Fruit fly (Drosophila melanogaster) whole organism, prepupa: Measurements from ENCODE around the gene N.

Source experiments
- Blimp-1 ChIP-seq: fragments of 200-800 bp; sonication (Bioruptor generic); optimal IDR thresholded peaks from 3 replicates; lab custom pipeline; 2017; ENCODE audit warnings: missing biosample characterization, missing genetic modification characterization, mild to moderate bottlenecking, moderate library complexity, missing genetic modification reagents
- CG10669 ChIP-seq: fragments of 200-800 bp; sonication (Bioruptor generic); optimal IDR thresholded peaks from 3 replicates; lab custom pipeline; 2018; ENCODE audit warnings: missing biosample characterization, mild to moderate bottlenecking, missing genetic modification characterization, moderate library complexity
- CG11294 ChIP-seq: fragments of 200-800 bp; sonication (Bioruptor generic); IDR thresholded peaks from 2 replicates; pipeline ENCODE4 v1.3.6; 2022; ENCODE audit warnings: missing biosample characterization, missing genetic modification characterization
- CG11762 ChIP-seq: fragments of 200-800 bp; sonication (Bioruptor generic); optimal IDR thresholded peaks from 3 replicates; lab custom pipeline; 2016; ENCODE audit warnings: missing biosample characterization, missing genetic modification characterization; ENCODE audit not compliant: insufficient read depth
- CG15336 ChIP-seq: fragments of 200-800 bp; sonication (Bioruptor generic); IDR thresholded peaks from 2 replicates; pipeline ENCODE4 v1.3.6; 2022; ENCODE audit warnings: missing biosample characterization, missing genetic modification characterization
- CG1621 ChIP-seq: fragments of 200-800 bp; sonication (Bioruptor generic); optimal IDR thresholded peaks from 3 replicates; lab custom pipeline; 2018; ENCODE audit warnings: missing biosample characterization, mild to moderate bottlenecking, missing genetic modification characterization
- CG3032 ChIP-seq: fragments of 200-800 bp; optimal IDR thresholded peaks from 2 replicates; lab custom pipeline; 2019; ENCODE audit warnings: missing biosample characterization, mild to moderate bottlenecking, missing genetic modification characterization, moderate library complexity
- CG31627 ChIP-seq: fragments of 200-800 bp; sonication (Bioruptor generic); optimal IDR thresholded peaks from 3 replicates; lab custom pipeline; 2016; ENCODE audit warnings: missing biosample characterization, missing genetic modification characterization
- CG34406 ChIP-seq: fragments of 200-800 bp; sonication (Bioruptor generic); optimal IDR thresholded peaks from 3 replicates; lab custom pipeline; 2016; ENCODE audit warnings: missing biosample characterization, missing genetic modification characterization
- CG3919 ChIP-seq: fragments of 200-800 bp; sonication (Bioruptor generic); optimal IDR thresholded peaks from 3 replicates; lab custom pipeline; 2016; ENCODE audit warnings: missing biosample characterization, missing genetic modification characterization
- CG4318 ChIP-seq: fragments of 200-800 bp; sonication (Bioruptor generic); optimal IDR thresholded peaks from 3 replicates; lab custom pipeline; 2017; ENCODE audit warnings: missing biosample characterization, mild to moderate bottlenecking, missing genetic modification characterization
- CG6276 ChIP-seq: fragments of 200-800 bp; sonication (Bioruptor generic); optimal IDR thresholded peaks from 2 replicates; lab custom pipeline; 2017; ENCODE audit warnings: missing biosample characterization, mild to moderate bottlenecking, missing genetic modification characterization
- CG6792 ChIP-seq: fragments of 200-800 bp; sonication (Bioruptor generic); optimal IDR thresholded peaks from 3 replicates; lab custom pipeline; 2016; ENCODE audit warnings: missing biosample characterization, missing genetic modification characterization
- CG6808 ChIP-seq: fragments of 200-800 bp; sonication (Bioruptor generic); optimal IDR thresholded peaks from 3 replicates; lab custom pipeline; 2017; ENCODE audit warnings: missing biosample characterization, missing genetic modification characterization, mild to moderate bottlenecking, moderate library complexity, missing genetic modification reagents
- CG6854 ChIP-seq: fragments of 200-800 bp; sonication (Bioruptor generic); optimal IDR thresholded peaks from 2 replicates; lab custom pipeline; 2017; ENCODE audit warnings: missing biosample characterization, mild to moderate bottlenecking, missing genetic modification characterization
- CG7368 ChIP-seq: fragments of 200-800 bp; sonication (Bioruptor generic); optimal IDR thresholded peaks from 3 replicates; lab custom pipeline; 2016; ENCODE audit warnings: missing biosample characterization, missing genetic modification characterization
- CG8119 ChIP-seq: fragments of 200-800 bp; sonication (Bioruptor generic); IDR thresholded peaks from 3 replicates; pipeline ENCODE4 v1.3.6; 2022; ENCODE audit warnings: missing biosample characterization, missing genetic modification characterization
- CG8319 ChIP-seq: fragments of 200-800 bp; sonication (Bioruptor generic); optimal IDR thresholded peaks from 3 replicates; lab custom pipeline; 2016; ENCODE audit warnings: missing biosample characterization, missing genetic modification characterization
- Eip75B ChIP-seq: fragments of 200-800 bp; sonication (Bioruptor generic); optimal IDR thresholded peaks from 3 replicates; lab custom pipeline; 2016; ENCODE audit warnings: missing biosample characterization, missing genetic modification characterization
- Eip78C ChIP-seq: fragments of 200-800 bp; sonication (Bioruptor generic); peaks from one replicate; lab custom pipeline; 2016; ENCODE audit warnings: missing biosample characterization, missing genetic modification characterization
- Hr39 ChIP-seq: fragments of 200-800 bp; sonication (Bioruptor generic); optimal IDR thresholded peaks from 2 replicates; lab custom pipeline; 2016; ENCODE audit warnings: missing biosample characterization, missing genetic modification characterization
- Lpt ChIP-seq: fragments of 200-800 bp; sonication (Bioruptor generic); optimal IDR thresholded peaks from 3 replicates; lab custom pipeline; 2016; ENCODE audit warnings: missing biosample characterization, missing genetic modification characterization
- Met ChIP-seq: fragments of 200-800 bp; sonication (Bioruptor generic); optimal IDR thresholded peaks from 3 replicates; lab custom pipeline; 2016; ENCODE audit warnings: missing biosample characterization, missing genetic modification characterization
- Sox102F ChIP-seq: fragments of 200-800 bp; sonication (Bioruptor generic); optimal IDR thresholded peaks from 2 replicates; lab custom pipeline; 2016; ENCODE audit warnings: missing biosample characterization, mild to moderate bottlenecking, missing genetic modification characterization
- Sox14 ChIP-seq: fragments of 200-800 bp; sonication (Bioruptor generic); optimal IDR thresholded peaks from 3 replicates; lab custom pipeline; 2016; ENCODE audit warnings: missing biosample characterization, missing genetic modification characterization
- achi ChIP-seq: fragments of 200-800 bp; sonication (Bioruptor generic); optimal IDR thresholded peaks from 3 replicates; lab custom pipeline; 2016; ENCODE audit warnings: missing biosample characterization, missing genetic modification characterization
- acj6 ChIP-seq: fragments of 200-800 bp; sonication (Bioruptor generic); optimal IDR thresholded peaks from 3 replicates; lab custom pipeline; 2016; ENCODE audit warnings: missing biosample characterization, missing genetic modification characterization
- dac ChIP-seq: fragments of 200-800 bp; sonication (Bioruptor generic); optimal IDR thresholded peaks from 2 replicates; lab custom pipeline; 2017; ENCODE audit warnings: missing biosample characterization, mild to moderate bottlenecking, missing genetic modification characterization
- esn ChIP-seq: fragments of 200-800 bp; sonication (Bioruptor generic); optimal IDR thresholded peaks from 2 replicates; lab custom pipeline; 2016; ENCODE audit warnings: missing biosample characterization, mild to moderate bottlenecking, missing genetic modification characterization, moderate library complexity
- fd59A ChIP-seq: fragments of 200-800 bp; sonication (Bioruptor generic); optimal IDR thresholded peaks from 2 replicates; lab custom pipeline; 2017; ENCODE audit warnings: missing biosample characterization, mild to moderate bottlenecking, missing genetic modification characterization, missing genetic modification reagents
- fd85E ChIP-seq: fragments of 200-800 bp; sonication (Bioruptor generic); optimal IDR thresholded peaks from 3 replicates; lab custom pipeline; 2016; ENCODE audit warnings: missing biosample characterization, missing genetic modification characterization
- fkh ChIP-seq: fragments of 200-800 bp; sonication (Bioruptor generic); optimal IDR thresholded peaks from 3 replicates; lab custom pipeline; 2017; ENCODE audit warnings: missing biosample characterization, mild to moderate bottlenecking, missing genetic modification characterization, moderate library complexity
- net ChIP-seq: fragments of 200-800 bp; sonication (Bioruptor generic); optimal IDR thresholded peaks from 3 replicates; lab custom pipeline; 2016; ENCODE audit warnings: missing biosample characterization, missing genetic modification characterization
- pdm3 ChIP-seq: fragments of 200-800 bp; sonication (Bioruptor generic); optimal IDR thresholded peaks from 3 replicates; lab custom pipeline; 2016; ENCODE audit warnings: missing biosample characterization, missing genetic modification characterization
- salr ChIP-seq, 2 experiments: fragments of 200-800 bp; sonication (Bioruptor generic); optimal IDR thresholded peaks; 3 replicates each; lab custom pipeline; 2016 to 2018; ENCODE audit warnings: missing biosample characterization in 2 of 2, missing genetic modification characterization in 2 of 2, mild to moderate bottlenecking in 1 of 2
- svp ChIP-seq: fragments of 200-800 bp; sonication (Bioruptor generic); peaks from one replicate; lab custom pipeline; 2016; ENCODE audit warnings: missing biosample characterization, missing genetic modification characterization
- topi ChIP-seq: fragments of 200-800 bp; sonication (Bioruptor generic); optimal IDR thresholded peaks from 3 replicates; lab custom pipeline; 2016; ENCODE audit warnings: missing biosample characterization, missing genetic modification characterization
- vri ChIP-seq: fragments of 200-800 bp; sonication (Bioruptor generic); optimal IDR thresholded peaks from 3 replicates; lab custom pipeline; 2016; ENCODE audit warnings: missing biosample characterization, mild to moderate bottlenecking, missing genetic modification characterization

N gene

dm6 chrX:3189723-3190122 is 55.1 kb downstream of the N start (continued):
- TF ChIP-seq CG6854 (GFP tag; lab: Kevin White, UChicago) (no peak), fd85E (no peak), Blimp-1 (GFP tag; lab: Kevin White, UChicago) (no peak), esn (GFP tag; lab: Kevin White, UChicago) (no peak), Hr39 (no peak), Lpt (peak; percentile 65), CG1621 (tag; lab: Kevin White, UChicago) (no peak), CG8319 (GFP tag; lab: Kevin White, UChicago) (no peak), CG34406 (no peak), Met (GFP tag; lab: Kevin White, UChicago) (no peak), CG6792 (no peak), pdm3 (GFP tag; lab: Kevin White, UChicago) (peak; percentile 8), CG6808 (GFP tag; lab: Kevin White, UChicago) (no peak), Sox102F (no peak), CG11762 (GFP tag; lab: Kevin White, UChicago) (no peak), CG3032 (tag; lab: Kevin White, UChicago) (no peak), vri (GFP tag; lab: Kevin White, UChicago) (no peak), CG4318 (GFP tag; lab: Kevin White, UChicago) (no peak), CG3919 (GFP tag; lab: Kevin White, UChicago) (no peak), Eip75B (GFP tag; lab: Kevin White, UChicago) (no peak), CG8119 (GFP tag; lab: Robert Waterston, UW) (peak; percentile 87), CG10669 (GFP tag; lab: Kevin White, UChicago) (no peak), CG31627 (GFP tag; lab: Kevin White, UChicago) (no peak), achi (GFP tag; lab: Kevin White, UChicago) (peak; percentile 18), topi (no peak), dac (GFP tag; lab: Kevin White, UChicago) (peak; percentile 14)

dm6 chrX:3190837-3191458 is 56.3 kb downstream of the N start:
- TF ChIP-seq fd59A (GFP tag; lab: Kevin White, UChicago) (no peak), Eip78C (GFP tag; lab: Kevin White, UChicago) (peak; percentile 25), svp (GFP tag; lab: Kevin White, UChicago) (peak; percentile 46), CG31627 (GFP tag; lab: Kevin White, UChicago) (no peak), Blimp-1 (GFP tag; lab: Kevin White, UChicago) (no peak), acj6 (GFP tag; lab: Kevin White, UChicago) (no peak), Met (GFP tag; lab: Kevin White, UChicago) (no peak)
- TF ChIP-seq, all 60 proteins: peak for 2

- TF ChIP-seq CG3032 (tag; lab: Kevin White, UChicago) (no peak), CG6276 (GFP tag; lab: Kevin White, UChicago) (no peak), Lpt (no peak), CG6792 (no peak), CG15336 (GFP tag; lab: Robert Waterston, UW) (no peak), achi (GFP tag; lab: Kevin White, UChicago) (no peak), Sox14 (GFP tag; lab: Kevin White, UChicago) (no peak), salr (GFP tag; optimal IDR thresholded peaks at IDR 0.05; lab: Kevin White, UChicago) (no peak), fd85E (no peak), dac (GFP tag; lab: Kevin White, UChicago) (no peak), svp (GFP tag; lab: Kevin White, UChicago) (no peak), fkh (GFP tag; lab: Kevin White, UChicago) (no peak), CG11294 (no peak), net (GFP tag; lab: Kevin White, UChicago) (no peak), CG7368 (GFP tag; lab: Kevin White, UChicago) (no peak)
- TF ChIP-seq, all 60 proteins: peak for 0
Observed at dm6 chrX:3192301-3192700, 57.6 kb downstream of the N start.
